Fruit fly (Drosophila melanogaster) whole organism, embryonic: Measurements from ENCODE around the gene mAChR-B.

ENCODE experiments used
- ATbp ChIP-seq: fragments of 200-800 bp; sonication (Bioruptor generic); optimal IDR thresholded peaks from 2 replicates; lab custom pipeline; 2017; ENCODE audit warnings: missing biosample characterization, mild to moderate bottlenecking, missing genetic modification characterization, missing genetic modification reagents
- Asciz ChIP-seq: fragments of 200-800 bp; sonication (Bioruptor generic); optimal IDR thresholded peaks from 2 replicates; lab custom pipeline; 2017; ENCODE audit warnings: missing biosample characterization, mild to moderate bottlenecking, missing genetic modification characterization, missing genetic modification reagents
- C15 ChIP-seq: fragments of 200-800 bp; sonication (Bioruptor generic); IDR thresholded peaks from 3 replicates; pipeline ENCODE4 v1.3.6; 2022; ENCODE audit warnings: missing biosample characterization, missing genetic modification characterization
- CG10654 ChIP-seq: fragments of 200-800 bp; sonication (Bioruptor generic); optimal IDR thresholded peaks from 2 replicates; lab custom pipeline; 2016; ENCODE audit warnings: missing biosample characterization, missing genetic modification characterization
- CG12104 ChIP-seq: fragments of 200-800 bp; sonication (Bioruptor generic); optimal IDR thresholded peaks from 3 replicates; lab custom pipeline; 2016; ENCODE audit warnings: missing biosample characterization, missing genetic modification characterization
- CG14667 ChIP-seq: fragments of 200-800 bp; sonication (Bioruptor generic); IDR thresholded peaks from 2 replicates; pipeline ENCODE4 v1.3.6; 2022; ENCODE audit warnings: missing biosample characterization, missing genetic modification characterization
- CG2120 ChIP-seq: fragments of 200-800 bp; sonication (Bioruptor generic); optimal IDR thresholded peaks from 3 replicates; lab custom pipeline; 2016; ENCODE audit warnings: missing biosample characterization, missing genetic modification characterization
- CG31441 ChIP-seq: fragments of 200-800 bp; sonication (Bioruptor generic); IDR thresholded peaks from 2 replicates; pipeline ENCODE4 v1.3.6; 2022; ENCODE audit warnings: missing biosample characterization, missing genetic modification characterization
- CG3407 ChIP-seq: fragments of 200-800 bp; sonication (Bioruptor generic); optimal IDR thresholded peaks from 2 replicates; lab custom pipeline; 2018; ENCODE audit warnings: missing biosample characterization, mild to moderate bottlenecking, missing genetic modification characterization
- CG34224 ChIP-seq: fragments of 200-800 bp; sonication (Bioruptor generic); IDR thresholded peaks from 3 replicates; pipeline ENCODE4 v1.3.6; 2022; ENCODE audit warnings: missing biosample characterization, missing genetic modification characterization; ENCODE audit not compliant: partially characterized antibody
- CG34376 ChIP-seq: fragments of 200-800 bp; sonication (Bioruptor generic); optimal IDR thresholded peaks from 2 replicates; lab custom pipeline; 2018; ENCODE audit warnings: missing biosample characterization, mild to moderate bottlenecking, missing genetic modification characterization
- CG34422 ChIP-seq: fragments of 200-800 bp; sonication (Bioruptor generic); IDR thresholded peaks from 3 replicates; pipeline ENCODE4 v1.3.6; 2022; ENCODE audit warnings: missing biosample characterization, missing genetic modification characterization
- CG6854 ChIP-seq: fragments of 200-800 bp; sonication (Bioruptor generic); optimal IDR thresholded peaks from 3 replicates; lab custom pipeline; 2017; ENCODE audit warnings: missing biosample characterization, mild to moderate bottlenecking, missing genetic modification characterization
- CG7271 ChIP-seq: fragments of 200-800 bp; sonication (Bioruptor generic); optimal IDR thresholded peaks from 2 replicates; lab custom pipeline; 2018; ENCODE audit warnings: missing biosample characterization, mild to moderate bottlenecking, missing genetic modification characterization, moderate library complexity
- CG8478 ChIP-seq: fragments of >200 bp; optimal IDR thresholded peaks from 2 replicates; lab custom pipeline; 2018
- CG9932 ChIP-seq: fragments of 200-800 bp; sonication (Bioruptor generic); IDR thresholded peaks from 2 replicates; pipeline ENCODE4 v1.3.6; 2022; ENCODE audit warnings: missing biosample characterization, missing genetic modification characterization
- ERR ChIP-seq: fragments of 200-800 bp; sonication (Bioruptor generic); optimal IDR thresholded peaks from 2 replicates; lab custom pipeline; 2016; ENCODE audit warnings: missing biosample characterization, missing genetic modification characterization
- Fer1 ChIP-seq: fragments of 200-800 bp; sonication (Bioruptor generic); optimal IDR thresholded peaks from 2 replicates; lab custom pipeline; 2017; ENCODE audit warnings: missing biosample characterization, mild to moderate bottlenecking, missing genetic modification characterization
- Gug ChIP-seq: fragments of 200-800 bp; sonication (Bioruptor generic); IDR thresholded peaks from 4 replicates; pipeline ENCODE4 v1.3.6; 2022; ENCODE audit warnings: missing biosample characterization, missing genetic modification characterization
- Hmr ChIP-seq: fragments of 200-800 bp; sonication (Bioruptor generic); optimal IDR thresholded peaks from 3 replicates; lab custom pipeline; 2017; ENCODE audit warnings: mild to moderate bottlenecking, missing biosample characterization, missing genetic modification reagents, missing genetic modification characterization
- Jarid2 ChIP-seq: fragments of 200-800 bp; sonication (Bioruptor generic); optimal IDR thresholded peaks from 3 replicates; lab custom pipeline; 2017; ENCODE audit warnings: mild to moderate bottlenecking, missing biosample characterization, missing genetic modification reagents, missing genetic modification characterization
- Lpt ChIP-seq: fragments of >200 bp; optimal IDR thresholded peaks from 2 replicates; lab custom pipeline; 2018; ENCODE audit warnings: missing biosample characterization, missing genetic modification characterization
- Side ChIP-seq: fragments of 200-800 bp; sonication (Bioruptor generic); optimal IDR thresholded peaks from 2 replicates; lab custom pipeline; 2016; ENCODE audit warnings: missing biosample characterization, missing genetic modification characterization
- Trl ChIP-seq, 3 experiments: fragments of >200 bp in 2 of 3; fragments of 200-800 bp in 1 of 3; sonication (Bioruptor generic) in 1 of 3; optimal IDR thresholded peaks; 2 replicates in 1 of 3; 3 replicates in 2 of 3; lab custom pipeline; 2016 to 2017; ENCODE audit warnings: missing biosample characterization in 1 of 3, missing genetic modification characterization in 1 of 3
- ara ChIP-seq: fragments of 200-800 bp; sonication (Bioruptor generic); IDR thresholded peaks from 2 replicates; pipeline ENCODE4 v1.3.6; 2022; ENCODE audit warnings: missing biosample characterization, missing genetic modification characterization
- bcd ChIP-seq: fragments of 200-800 bp; sonication (Bioruptor generic); optimal IDR thresholded peaks from 2 replicates; lab custom pipeline; 2017; ENCODE audit warnings: missing biosample characterization, mild to moderate bottlenecking, missing genetic modification characterization
- cad ChIP-seq: fragments of >200 bp; optimal IDR thresholded peaks from 2 replicates; lab custom pipeline; 2017; ENCODE audit warnings: missing biosample characterization, missing genetic modification characterization
- cg ChIP-seq: fragments of 200-800 bp; sonication (Bioruptor generic); optimal IDR thresholded peaks from 3 replicates; lab custom pipeline; 2019; ENCODE audit warnings: missing biosample characterization, mild to moderate bottlenecking, missing genetic modification characterization, moderate library complexity
- cwo ChIP-seq: fragments of 200-800 bp; sonication (Bioruptor generic); optimal IDR thresholded peaks from 3 replicates; lab custom pipeline; 2017; ENCODE audit warnings: missing biosample characterization, missing genetic modification characterization, mild to moderate bottlenecking, moderate library complexity, missing genetic modification reagents
- dpn ChIP-seq, 2 experiments: fragments of 200-800 bp; sonication (Bioruptor generic); optimal IDR thresholded peaks; 3 replicates each; lab custom pipeline; 2016; ENCODE audit warnings: missing biosample characterization in 2 of 2, missing genetic modification characterization in 2 of 2
- fd102C ChIP-seq: fragments of 200-800 bp; sonication (Bioruptor generic); optimal IDR thresholded peaks from 2 replicates; lab custom pipeline; 2018; ENCODE audit warnings: missing biosample characterization, mild to moderate bottlenecking, missing genetic modification characterization, moderate library complexity
- fd3F ChIP-seq: fragments of 200-800 bp; sonication (Bioruptor generic); optimal IDR thresholded peaks from 2 replicates; lab custom pipeline; 2018; ENCODE audit warnings: missing biosample characterization, mild to moderate bottlenecking, missing genetic modification characterization, moderate library complexity
- lab ChIP-seq: fragments of 200-800 bp; sonication (Bioruptor generic); optimal IDR thresholded peaks from 3 replicates; lab custom pipeline; 2017; ENCODE audit warnings: missing biosample characterization, missing genetic modification characterization, mild to moderate bottlenecking, moderate library complexity, missing genetic modification reagents
- lbe ChIP-seq: fragments of 200-800 bp; sonication (Bioruptor generic); optimal IDR thresholded peaks from 2 replicates; lab custom pipeline; 2016; ENCODE audit warnings: missing biosample characterization, mild to moderate bottlenecking, missing genetic modification characterization
- lilli ChIP-seq: fragments of 200-800 bp; sonication (Bioruptor generic); optimal IDR thresholded peaks from 3 replicates; lab custom pipeline; 2016; ENCODE audit warnings: missing biosample characterization, missing genetic modification characterization
- nom ChIP-seq: fragments of 200-800 bp; sonication (Bioruptor generic); optimal IDR thresholded peaks from 2 replicates; lab custom pipeline; 2017; ENCODE audit warnings: missing biosample characterization, missing genetic modification characterization, mild to moderate bottlenecking, moderate library complexity, missing genetic modification reagents
- oc ChIP-seq: fragments of 200-800 bp; sonication (Bioruptor generic); optimal IDR thresholded peaks from 2 replicates; lab custom pipeline; 2018; ENCODE audit warnings: missing biosample characterization, mild to moderate bottlenecking, missing genetic modification characterization, moderate library complexity
- odd ChIP-seq: fragments of 200-800 bp; sonication (Bioruptor generic); optimal IDR thresholded peaks from 2 replicates; lab custom pipeline; 2017; ENCODE audit warnings: missing biosample characterization, mild to moderate bottlenecking, missing genetic modification characterization
- onecut ChIP-seq: fragments of 200-800 bp; sonication (Bioruptor generic); IDR thresholded peaks from 2 replicates; pipeline ENCODE4 v1.3.6; 2022; ENCODE audit warnings: missing biosample characterization, missing genetic modification characterization
- pb ChIP-seq: fragments of 200-800 bp; sonication (Bioruptor generic); optimal IDR thresholded peaks from 3 replicates; lab custom pipeline; 2016; ENCODE audit warnings: missing biosample characterization, missing genetic modification characterization
- pnt ChIP-seq: fragments of 200-800 bp; sonication (Bioruptor generic); optimal IDR thresholded peaks from 3 replicates; lab custom pipeline; 2016; ENCODE audit warnings: missing biosample characterization, missing genetic modification characterization
- rib ChIP-seq: fragments of 200-800 bp; sonication (Bioruptor generic); IDR thresholded peaks from 2 replicates; pipeline ENCODE4 v1.3.6; 2022; ENCODE audit warnings: missing biosample characterization, missing genetic modification characterization
- sens ChIP-seq: fragments of 200-800 bp; sonication (Bioruptor generic); peaks from one replicate; lab custom pipeline; 2016; ENCODE audit warnings: missing biosample characterization, missing genetic modification characterization
- sim ChIP-seq: fragments of 200-800 bp; sonication (Bioruptor generic); IDR thresholded peaks from 2 replicates; pipeline ENCODE4 v1.3.6; 2022; ENCODE audit warnings: missing biosample characterization, missing genetic modification characterization
- sob ChIP-seq: fragments of 200-800 bp; sonication (Bioruptor generic); IDR thresholded peaks from 2 replicates; pipeline ENCODE4 v1.3.6; 2022; ENCODE audit warnings: missing biosample characterization, missing genetic modification characterization
- stc ChIP-seq: fragments of 200-800 bp; sonication (Bioruptor generic); IDR thresholded peaks from 2 replicates; pipeline ENCODE4 v1.3.6; 2022; ENCODE audit warnings: missing biosample characterization, missing genetic modification characterization
- toy ChIP-seq: fragments of 200-800 bp; sonication (Bioruptor generic); IDR thresholded peaks from 2 replicates; pipeline ENCODE4 v1.3.6; 2022; ENCODE audit warnings: missing biosample characterization, missing genetic modification characterization
- wek ChIP-seq: fragments of 200-800 bp; sonication (Bioruptor generic); optimal IDR thresholded peaks from 3 replicates; lab custom pipeline; 2018; ENCODE audit warnings: missing biosample characterization, mild to moderate bottlenecking, missing genetic modification characterization, moderate library complexity
- zf30C ChIP-seq: fragments of 200-800 bp; sonication (Bioruptor generic); optimal IDR thresholded peaks from 3 replicates; lab custom pipeline; 2018; ENCODE audit warnings: missing biosample characterization, mild to moderate bottlenecking, missing genetic modification characterization

Gene mAChR-B

DNA sequence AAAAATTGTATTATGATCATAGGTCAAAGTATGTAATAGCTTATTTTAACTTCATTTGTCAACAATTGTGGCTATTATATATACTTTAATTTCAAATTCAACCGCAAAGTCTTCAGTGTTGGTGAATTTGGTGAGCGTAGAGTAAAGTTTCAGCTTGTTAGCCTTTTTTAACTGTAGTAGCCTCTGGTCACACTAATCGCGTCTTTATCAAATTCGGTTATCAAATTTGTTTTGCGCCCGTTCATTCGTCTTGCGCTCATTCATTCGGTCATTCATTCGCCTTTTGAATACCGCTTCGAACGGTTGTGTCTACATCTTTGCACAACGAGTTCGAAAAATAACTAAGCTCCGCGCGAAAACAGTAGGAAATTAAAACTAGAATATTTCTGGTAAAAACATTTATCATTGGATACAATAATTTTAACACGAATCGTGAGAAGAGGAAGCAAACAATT, 46.0 kb downstream of the mAChR-B start, which contains the start of gene puc (continued):
- peak; percentile 77 for TF ChIP-seq lab (GFP tag; lab: Kevin White, UChicago)
- TF ChIP-seq CG3407 (GFP tag; lab: Kevin White, UChicago) = no peak
- no peak for TF ChIP-seq Gug (GFP tag; lab: Robert Waterston, UW)
- peak; percentile 22 for TF ChIP-seq odd (GFP tag; lab: Kevin White, UChicago)
- peak; percentile 65 for TF ChIP-seq wek
- TF ChIP-seq pb (GFP tag; lab: Kevin White, UChicago) = peak; percentile 15
- peak; percentile 41 for TF ChIP-seq CG6854 (GFP tag; lab: Kevin White, UChicago)
- TF ChIP-seq CG31441 (GFP tag; lab: Robert Waterston, UW) = no peak
- peak; percentile 38 to 56 for TF ChIP-seq dpn (GFP tag; optimal IDR thresholded peaks at IDR 0.05; lab: Kevin White, UChicago)
- TF ChIP-seq CG34376 (GFP tag; lab: Kevin White, UChicago) = peak; percentile 77
- peak; percentile 15; the same call in 1 of the 2 replicates for TF ChIP-seq onecut (GFP tag; lab: Robert Waterston, UW)
- TF ChIP-seq oc = peak; percentile 20
- TF ChIP-seq pnt (GFP tag; lab: Kevin White, UChicago) = no peak
- TF ChIP-seq fd3F (GFP tag; lab: Kevin White, UChicago) = no peak
- TF ChIP-seq ATbp = no peak
- TF ChIP-seq ERR (GFP tag; lab: Kevin White, UChicago) = peak; percentile 32
- TF ChIP-seq CG9932 = no peak
- no peak for TF ChIP-seq toy (GFP tag; lab: Robert Waterston, UW)
- TF ChIP-seq bcd (GFP tag; lab: Kevin White, UChicago) = no peak
- peak; percentile 92 for TF ChIP-seq Jarid2 (GFP tag; lab: Kevin White, UChicago)
- TF ChIP-seq C15 (GFP tag; lab: Robert Waterston, UW) = no peak
- no peak for TF ChIP-seq CG12104
- TF ChIP-seq CG34224 (GFP tag; lab: Robert Waterston, UW) = no peak
- no peak for TF ChIP-seq rib (GFP tag; lab: Robert Waterston, UW)
- peak; percentile 52 for TF ChIP-seq Fer1
- TF ChIP-seq sob (GFP tag; lab: Robert Waterston, UW) = no peak
- no peak for TF ChIP-seq cad (GFP tag; lab: Kevin White, UChicago)

DNA sequence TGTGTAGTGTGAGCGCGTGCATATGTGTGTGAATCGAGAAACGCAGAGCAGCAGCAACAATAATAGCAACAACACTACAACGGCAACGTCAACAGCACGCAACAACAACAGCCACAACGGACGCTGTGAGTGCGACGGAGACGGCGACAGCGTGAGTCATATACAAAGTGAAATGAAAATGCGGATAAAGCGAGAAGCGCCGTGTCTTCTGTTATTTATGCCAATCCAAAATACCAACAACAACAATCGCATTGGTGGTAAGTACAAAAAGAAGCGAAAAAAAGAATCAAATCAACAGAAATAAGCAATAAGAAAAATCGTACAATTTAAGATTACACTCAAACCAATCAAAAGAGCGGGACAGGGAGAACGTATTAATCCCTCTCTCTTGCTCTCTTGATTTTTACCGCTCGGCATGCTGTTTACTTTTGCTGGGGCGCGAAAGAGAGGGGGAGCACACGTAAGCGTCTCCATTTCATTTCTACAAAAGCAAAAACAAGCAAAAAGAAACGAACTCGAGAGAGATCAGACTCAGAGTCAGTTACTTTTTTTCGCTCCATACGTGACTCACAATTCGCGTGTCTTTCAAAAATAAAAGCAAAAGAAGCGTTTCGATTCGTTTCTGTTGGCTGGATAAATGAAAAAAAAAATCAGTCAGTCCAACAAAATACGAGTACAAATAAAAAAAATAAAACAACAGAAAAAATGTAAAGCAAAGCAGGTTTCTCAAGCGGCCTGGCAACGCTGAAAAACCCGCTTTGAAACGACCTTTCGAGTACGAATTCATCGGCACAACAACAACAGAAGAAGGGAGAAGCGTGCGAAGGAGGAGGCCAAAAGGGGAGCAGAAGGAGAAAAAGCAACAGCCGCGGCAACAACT, 47.0 kb downstream of the mAChR-B start:
- TF ChIP-seq CG9932 = no peak
- peak; percentile 31 for TF ChIP-seq Side
- TF ChIP-seq sim = no peak
- peak; percentile 3 for TF ChIP-seq lilli
- no peak for TF ChIP-seq CG10654
- peak; percentile 100 for TF ChIP-seq nom
- peak; percentile 90 for TF ChIP-seq lbe
- TF ChIP-seq zf30C (GFP tag; lab: Kevin White, UChicago) = peak; percentile 22
- TF ChIP-seq fd102C = no peak
- TF ChIP-seq cg = peak; percentile 87
- no peak for TF ChIP-seq rib (GFP tag; lab: Robert Waterston, UW)
- TF ChIP-seq Asciz = peak; percentile 3
- TF ChIP-seq Trl (optimal IDR thresholded peaks at IDR 0.05; lab: Kevin White, UChicago) = peak; percentile 85 to 97
- no peak for TF ChIP-seq Trl (GFP tag; optimal IDR thresholded peaks at IDR 0.05; lab: Kevin White, UChicago)
- TF ChIP-seq ara (GFP tag; lab: Robert Waterston, UW) = no peak
- peak; percentile 76 for TF ChIP-seq sens (GFP tag; lab: Kevin White, UChicago)
- no peak for TF ChIP-seq CG2120 (GFP tag; lab: Kevin White, UChicago)
- TF ChIP-seq Lpt (GFP tag; lab: Kevin White, UChicago) = peak; percentile 40
- TF ChIP-seq cwo (GFP tag; lab: Kevin White, UChicago) = peak; percentile 10
- TF ChIP-seq CG34422 = no peak
- no peak for TF ChIP-seq stc (GFP tag; lab: Robert Waterston, UW)
- TF ChIP-seq CG7271 (tag; lab: Kevin White, UChicago) = no peak
- peak; percentile 9 for TF ChIP-seq Hmr (GFP tag; lab: Kevin White, UChicago)
- peak; percentile 86 for TF ChIP-seq CG8478 (lab: Kevin White, UChicago)
- no peak for TF ChIP-seq CG14667 (GFP tag; lab: Robert Waterston, UW)
